Worm (Caenorhabditis elegans) whole organism, young adult: ENCODE measurements around the gene clc-20.
A peak's percentile ranks its signal among the peaks of the same experiment; 100 is the strongest.

Experiments used
- F10E7.11 ChIP-seq: sonication (generic microtip); optimal IDR thresholded peaks from 2 replicates; lab custom pipeline; 2017; ENCODE audit warnings: mild to moderate bottlenecking, missing genetic modification characterization, moderate library complexity, missing compliant biosample characterization
- F22D6.2 ChIP-seq: sonication (generic microtip); optimal IDR thresholded peaks from 2 replicates; lab custom pipeline; 2016; ENCODE audit warnings: mild to moderate bottlenecking, missing genetic modification characterization, missing compliant biosample characterization
- F23B12.7 ChIP-seq: sonication (generic microtip); optimal IDR thresholded peaks from 2 replicates; lab custom pipeline; 2017; ENCODE audit warnings: missing genetic modification characterization, mild to moderate bottlenecking, missing compliant biosample characterization, antibody characterized with exemption, moderate library complexity; ENCODE audit not compliant: insufficient read depth
- F49E8.2 ChIP-seq: sonication (generic microtip); optimal IDR thresholded peaks from 3 replicates; lab custom pipeline; 2017; ENCODE audit warnings: missing genetic modification characterization, mild to moderate bottlenecking, missing compliant biosample characterization, antibody characterized with exemption, moderate library complexity; ENCODE audit not compliant: insufficient read depth
- F57A8.1 ChIP-seq: fragments of 200-800 bp; sonication (Bioruptor generic); optimal IDR thresholded peaks from 2 replicates; lab custom pipeline; 2018; ENCODE audit warnings: mild to moderate bottlenecking, missing genetic modification characterization, moderate library complexity, missing compliant biosample characterization
- K11D2.4 ChIP-seq: fragments of 200-800 bp; sonication (Bioruptor generic); IDR thresholded peaks from 2 replicates; pipeline ENCODE4 v1.3.6; 2022; ENCODE audit warnings: missing genetic modification reagents, missing genetic modification characterization, missing compliant biosample characterization
- T07F8.4 ChIP-seq: sonication (generic microtip); optimal IDR thresholded peaks from 2 replicates; lab custom pipeline; 2016; ENCODE audit warnings: mild to moderate bottlenecking, missing genetic modification characterization, moderate library complexity, missing compliant biosample characterization
- Y53F4B.3 ChIP-seq: fragments of 200-800 bp; sonication (Bioruptor generic); IDR thresholded peaks from 2 replicates; pipeline ENCODE4 v1.3.6; 2022; ENCODE audit warnings: missing genetic modification reagents, missing genetic modification characterization, missing compliant biosample characterization
- Y53G8AR.9 ChIP-seq: fragments of 200-800 bp; sonication (Bioruptor generic); conservative IDR thresholded peaks from 2 replicates; pipeline ENCODE4 v1.3.6; 2022; ENCODE audit warnings: missing genetic modification reagents, missing genetic modification characterization, missing compliant biosample characterization
- Y67H2A.10 ChIP-seq: fragments of 200-800 bp; sonication (Bioruptor generic); conservative IDR thresholded peaks from 2 replicates; pipeline ENCODE4 v1.3.6; 2022; ENCODE audit warnings: missing genetic modification reagents, missing genetic modification characterization, missing compliant biosample characterization
- Y95B8A.8 ChIP-seq: fragments of 200-800 bp; sonication (Bioruptor generic); IDR thresholded peaks from 2 replicates; pipeline ENCODE4 v1.3.6; 2022; ENCODE audit warnings: missing genetic modification reagents, missing genetic modification characterization, missing compliant biosample characterization
- attf-3 ChIP-seq: fragments of 200-800 bp; sonication (Bioruptor generic); conservative IDR thresholded peaks from 2 replicates; pipeline ENCODE4 v1.3.6; 2022; ENCODE audit warnings: missing genetic modification reagents, missing genetic modification characterization, missing compliant biosample characterization
- attf-5 ChIP-seq: fragments of 200-800 bp; sonication (Bioruptor generic); optimal IDR thresholded peaks from 2 replicates; lab custom pipeline; 2018; ENCODE audit warnings: mild to moderate bottlenecking, missing genetic modification characterization, missing compliant biosample characterization
- bed-2 ChIP-seq: fragments of 200-800 bp; sonication (Bioruptor generic); IDR thresholded peaks from 2 replicates; pipeline ENCODE4 v1.3.6; 2022; ENCODE audit warnings: missing genetic modification reagents, missing genetic modification characterization, missing compliant biosample characterization
- cebp-1 ChIP-seq, 2 experiments: fragments of 200-800 bp in 1 of 2; sonication (Bioruptor generic) in 1 of 2; sonication (generic microtip) in 1 of 2; IDR thresholded peaks in 1 of 2; optimal IDR thresholded peaks in 1 of 2; 2 replicates each; pipeline versions ENCODE4 v1.3.6 to Lab custom; 2017 to 2022; ENCODE audit warnings: missing compliant biosample characterization in 2 of 2, missing genetic modification characterization in 2 of 2, mild to moderate bottlenecking in 1 of 2, missing genetic modification reagents in 1 of 2, moderate library complexity in 1 of 2
- ceh-58 ChIP-seq: fragments of 200-800 bp; sonication (Bioruptor generic); IDR thresholded peaks from 2 replicates; pipeline ENCODE4 v1.3.6; 2022; ENCODE audit warnings: missing genetic modification characterization, missing compliant biosample characterization
- chd-7 ChIP-seq: sonication (generic microtip); optimal IDR thresholded peaks from 2 replicates; lab custom pipeline; 2016; ENCODE audit warnings: mild to moderate bottlenecking, missing genetic modification characterization, moderate library complexity, missing compliant biosample characterization
- dpl-1 ChIP-seq: fragments of 150-350 bp; optimal IDR thresholded peaks from 2 replicates; lab custom pipeline; 2014; ENCODE audit warnings: missing biosample characterization, missing genetic modification reagents, missing genetic modification characterization
- ets-4 ChIP-seq: fragments of 200-800 bp; sonication (Bioruptor generic); optimal IDR thresholded peaks from 2 replicates; lab custom pipeline; 2018; ENCODE audit warnings: mild to moderate bottlenecking, missing genetic modification characterization, missing compliant biosample characterization
- hmg-20 ChIP-seq: fragments of 200-800 bp; sonication (Bioruptor generic); IDR thresholded peaks from 2 replicates; pipeline ENCODE4 v1.3.6; 2022; ENCODE audit warnings: missing genetic modification reagents, missing genetic modification characterization, missing compliant biosample characterization
- hrde-1 ChIP-seq: sonication (generic microtip); optimal IDR thresholded peaks from 2 replicates; lab custom pipeline; 2016; ENCODE audit warnings: missing genetic modification characterization, mild to moderate bottlenecking, missing compliant biosample characterization, moderate library complexity, missing genotype, missing genetic modification reagents, borderline replicate concordance
- let-526 ChIP-seq: fragments of 200-800 bp; sonication (Bioruptor generic); IDR thresholded peaks from 2 replicates; pipeline ENCODE4 v1.3.6; 2022; ENCODE audit warnings: missing genetic modification reagents, missing genetic modification characterization, missing compliant biosample characterization
- lin-26 ChIP-seq: fragments of 200-800 bp; sonication (Bioruptor generic); IDR thresholded peaks from 2 replicates; pipeline ENCODE4 v1.3.6; 2022; ENCODE audit warnings: missing genetic modification reagents, missing genetic modification characterization, missing compliant biosample characterization
- lin-40 ChIP-seq: sonication (generic microtip); optimal IDR thresholded peaks from 2 replicates; lab custom pipeline; 2016; ENCODE audit warnings: missing genetic modification characterization, mild to moderate bottlenecking, missing compliant biosample characterization, missing genotype, missing genetic modification reagents
- lir-1 ChIP-seq: fragments of 200-800 bp; sonication (Bioruptor generic); conservative IDR thresholded peaks from 2 replicates; pipeline ENCODE4 v1.3.6; 2022; ENCODE audit warnings: missing genetic modification reagents, missing genetic modification characterization, missing compliant biosample characterization
- lsl-1 ChIP-seq: fragments of 200-800 bp; sonication (Bioruptor generic); optimal IDR thresholded peaks from 2 replicates; lab custom pipeline; 2018; ENCODE audit warnings: mild to moderate bottlenecking, missing genetic modification characterization, moderate library complexity, missing compliant biosample characterization
- lsy-27 ChIP-seq: sonication (generic microtip); optimal IDR thresholded peaks from 2 replicates; lab custom pipeline; 2017; ENCODE audit warnings: missing genetic modification characterization, mild to moderate bottlenecking, missing compliant biosample characterization, antibody characterized with exemption, missing genotype, borderline replicate concordance; ENCODE audit not compliant: insufficient read depth
- madf-10 ChIP-seq: sonication (generic microtip); optimal IDR thresholded peaks from 2 replicates; lab custom pipeline; 2016; ENCODE audit warnings: mild to moderate bottlenecking, missing genetic modification characterization, missing compliant biosample characterization
- madf-3 ChIP-seq: fragments of 200-800 bp; sonication (Bioruptor generic); IDR thresholded peaks from 2 replicates; pipeline ENCODE4 v1.3.6; 2022; ENCODE audit warnings: missing genetic modification reagents, missing genetic modification characterization, missing compliant biosample characterization
- madf-6 ChIP-seq: fragments of 200-800 bp; sonication (Bioruptor generic); IDR thresholded peaks from 2 replicates; pipeline ENCODE4 v1.3.6; 2022; ENCODE audit warnings: missing genetic modification reagents, missing genetic modification characterization, missing compliant biosample characterization
- nhr-80 ChIP-seq: sonication (generic microtip); optimal IDR thresholded peaks from 2 replicates; lab custom pipeline; 2016; ENCODE audit warnings: missing genetic modification characterization, missing compliant biosample characterization
- nhr-90 ChIP-seq: sonication (generic microtip); optimal IDR thresholded peaks from 2 replicates; lab custom pipeline; 2016; ENCODE audit warnings: missing genotype, mild to moderate bottlenecking, missing genetic modification characterization, missing compliant biosample characterization
- pbrm-1 ChIP-seq: fragments of 200-800 bp; sonication (Bioruptor generic); IDR thresholded peaks from 2 replicates; pipeline ENCODE4 v1.3.6; 2022; ENCODE audit warnings: missing genetic modification reagents, missing genetic modification characterization, missing compliant biosample characterization
- pha-4 ChIP-seq: fragments of 150-350 bp; sonication (generic microtip); optimal IDR thresholded peaks from 2 replicates; lab custom pipeline; 2014; ENCODE audit warnings: missing biosample characterization, missing genetic modification reagents, missing genetic modification characterization
- snpc-1.1 ChIP-seq: sonication (generic microtip); optimal IDR thresholded peaks from 2 replicates; lab custom pipeline; 2017; ENCODE audit warnings: missing genetic modification characterization, mild to moderate bottlenecking, missing compliant biosample characterization, antibody characterized with exemption, moderate library complexity, missing genotype, missing genetic modification reagents; ENCODE audit not compliant: insufficient read depth
- tbp1 ChIP-seq: fragments of 200-800 bp; sonication (Bioruptor generic); optimal IDR thresholded peaks from 2 replicates; lab custom pipeline; 2018; ENCODE audit warnings: mild to moderate bottlenecking, missing genetic modification characterization, missing compliant biosample characterization
- unc-130 ChIP-seq: sonication (generic microtip); optimal IDR thresholded peaks from 2 replicates; lab custom pipeline; 2016; ENCODE audit warnings: missing genetic modification reagents, missing genetic modification characterization, missing compliant biosample characterization
- zfh-2 ChIP-seq: fragments of 200-800 bp; sonication (Bioruptor generic); conservative IDR thresholded peaks from 2 replicates; pipeline ENCODE4 v1.3.6; 2022; ENCODE audit warnings: missing genetic modification reagents, missing genetic modification characterization, missing compliant biosample characterization
- zim-3 ChIP-seq: sonication (generic microtip); optimal IDR thresholded peaks from 2 replicates; lab custom pipeline; 2017; ENCODE audit warnings: mild to moderate bottlenecking, missing genetic modification characterization, moderate library complexity, missing compliant biosample characterization
- ztf-18 ChIP-seq: sonication (generic microtip); optimal IDR thresholded peaks from 2 replicates; lab custom pipeline; 2016; ENCODE audit warnings: missing genotype, mild to moderate bottlenecking, missing genetic modification characterization, missing compliant biosample characterization
- ztf-28 ChIP-seq: fragments of 200-800 bp; sonication (Bioruptor generic); IDR thresholded peaks from 2 replicates; pipeline ENCODE4 v1.3.6; 2022; ENCODE audit warnings: missing genetic modification reagents, missing genetic modification characterization, missing compliant biosample characterization
- ztf-6 ChIP-seq: fragments of 200-800 bp; sonication (Bioruptor generic); IDR thresholded peaks from 2 replicates; pipeline ENCODE4 v1.3.6; 2022; ENCODE audit warnings: missing genetic modification reagents, missing genetic modification characterization, missing compliant biosample characterization

The clc-20 gene

ce11 chrIII:881460-881859, 9.1 kb downstream of the clc-20 start (continued):
- peak; percentile 10 for TF ChIP-seq snpc-1.1 (tag; lab: Kevin White, UChicago)
- TF ChIP-seq lin-26 (GFP tag; lab: Robert Waterston, UW), result peak; percentile 54
- no peak for TF ChIP-seq lsy-27
- 0 out of 2 replicates have a peak, but pooled peaks have one; percentile 15 for TF ChIP-seq ceh-58
- peak; percentile 15 for TF ChIP-seq tbp1 (GFP tag; lab: Kevin White, UChicago)
- TF ChIP-seq Y53F4B.3 (GFP tag; lab: Robert Waterston, UW), result 0 out of 2 replicates have a peak, but pooled peaks have one; percentile 14
- no peak for TF ChIP-seq dpl-1
- no peak for TF ChIP-seq F22D6.2
- TF ChIP-seq cebp-1 (GFP tag; IDR thresholded peaks at IDR 0.05; lab: Robert Waterston, UW), result no peak
- peak; percentile 19 for TF ChIP-seq cebp-1 (tag; optimal IDR thresholded peaks at IDR 0.05; lab: Kevin White, UChicago)
- TF ChIP-seq lsl-1 (GFP tag; lab: Kevin White, UChicago), result peak; percentile 33

ce11 chrIII:883595-883994, 11.2 kb downstream of the clc-20 start:
- no peak for TF ChIP-seq ztf-18 (tag; lab: Kevin White, UChicago)
- no peak for TF ChIP-seq hmg-20 (GFP tag; lab: Robert Waterston, UW)
- TF ChIP-seq zim-3 (tag; lab: Kevin White, UChicago), result no peak
- no peak for TF ChIP-seq T07F8.4 (tag; lab: Kevin White, UChicago)
- no peak for TF ChIP-seq K11D2.4
- TF ChIP-seq F23B12.7 (tag; lab: Kevin White, UChicago), result no peak
- TF ChIP-seq let-526 (GFP tag; lab: Robert Waterston, UW), result no peak
- no peak for TF ChIP-seq ztf-28 (GFP tag; lab: Robert Waterston, UW)
- no peak for TF ChIP-seq F49E8.2 (tag; lab: Kevin White, UChicago)
- no peak for TF ChIP-seq Y67H2A.10 (GFP tag; lab: Robert Waterston, UW)
- no peak for TF ChIP-seq lir-1 (GFP tag; lab: Robert Waterston, UW)

- no peak for TF ChIP-seq snpc-1.1 (tag; lab: Kevin White, UChicago)
- TF ChIP-seq ztf-28 (GFP tag; lab: Robert Waterston, UW), result no peak
- TF ChIP-seq hrde-1 (tag; lab: Kevin White, UChicago), result no peak
- TF ChIP-seq nhr-90, result no peak
- no peak for TF ChIP-seq F57A8.1 (GFP tag; lab: Kevin White, UChicago)
- TF ChIP-seq zim-3 (tag; lab: Kevin White, UChicago), result no peak
- TF ChIP-seq ets-4 (GFP tag; lab: Kevin White, UChicago), result no peak
- no peak for TF ChIP-seq F10E7.11 (tag; lab: Kevin White, UChicago)
- no peak for TF ChIP-seq pha-4 (tag; lab: Kevin White, UChicago)
- TF ChIP-seq bed-2 (GFP tag; lab: Robert Waterston, UW), result no peak
Observed at ce11 chrIII:886726-887125, 14.3 kb downstream of the clc-20 start, which contains the start of gene zer-1. TSS of gene zer-1 (minus strand) at chrIII:886793.

ce11 chrIII:887874-888299, 15.5 kb downstream of the clc-20 start:
- no peak for TF ChIP-seq Y95B8A.8 (GFP tag; lab: Robert Waterston, UW)
- no peak for TF ChIP-seq unc-130
- no peak for TF ChIP-seq madf-6 (GFP tag; lab: Robert Waterston, UW)
- peak; percentile 75 for TF ChIP-seq nhr-80
- TF ChIP-seq ztf-6 (GFP tag; lab: Robert Waterston, UW), result no peak
- TF ChIP-seq attf-3 (GFP tag; lab: Robert Waterston, UW), result 0 out of 2 replicates have a peak, but pooled peaks have one; percentile 26
- peak; percentile 45 for TF ChIP-seq chd-7 (tag; lab: Kevin White, UChicago)
- no peak for TF ChIP-seq snpc-1.1 (tag; lab: Kevin White, UChicago)
- TF ChIP-seq madf-10 (tag; lab: Kevin White, UChicago), result no peak
- TF ChIP-seq Y53G8AR.9 (GFP tag; lab: Robert Waterston, UW), result 0 out of 2 replicates have a peak, but pooled peaks have one; percentile 30
- peak; percentile 76 for TF ChIP-seq lin-40 (tag; lab: Kevin White, UChicago)
- TF ChIP-seq attf-5 (GFP tag; lab: Kevin White, UChicago), result peak; percentile 83
- TF ChIP-seq madf-3, result no peak
- peak; percentile 93 for TF ChIP-seq zfh-2
- no peak for TF ChIP-seq ceh-58
- peak; percentile 41; the same call in 1 of the 2 replicates for TF ChIP-seq pbrm-1
- TF ChIP-seq K11D2.4, result no peak
